Worm (Caenorhabditis elegans) whole organism, L4 larva: ENCODE results near the gene madf-5.

Source experiments
- lim-7 ChIP-seq: fragments of 200-800 bp; sonication (Bioruptor generic); IDR thresholded peaks from 2 replicates; pipeline ENCODE4 v1.3.6; 2022; ENCODE audit warnings: missing genetic modification characterization, missing compliant biosample characterization
- mxl-2 ChIP-seq: fragments of 200-800 bp; sonication (Bioruptor generic); conservative IDR thresholded peaks from 2 replicates; pipeline ENCODE4 v1.3.6; 2022; ENCODE audit warnings: missing genetic modification reagents, missing genetic modification characterization, missing compliant biosample characterization

- TF ChIP-seq lim-7 (GFP tag; lab: Robert Waterston, UW) (no peak), mxl-2 (GFP tag; lab: Robert Waterston, UW) (no peak)
Measured at ce11 chrII:14609297-14609937, 36.0 kb downstream of the madf-5 start.
